Worm (Caenorhabditis elegans) whole organism, L4/young adult: ENCODE data around the gene eral-1.

Source experiments
- W03F9.2 ChIP-seq: fragments of 150-350 bp; optimal IDR thresholded peaks from 2 replicates; lab custom pipeline; 2014; ENCODE audit warnings: missing biosample characterization, missing genetic modification characterization
- dao-5 ChIP-seq: sonication (generic microtip); optimal IDR thresholded peaks from 2 replicates; lab custom pipeline; 2016; ENCODE audit warnings: missing genotype, missing genetic modification characterization, moderate library complexity, missing compliant biosample characterization
- him-1 ChIP-seq: sonication (generic microtip); optimal IDR thresholded peaks from 2 replicates; lab custom pipeline; 2016; ENCODE audit warnings: missing genotype, missing genetic modification reagents, missing genetic modification characterization, missing compliant biosample characterization

The eral-1 gene

ce11 chrII:9557437-9558150 lies 32.0 kb downstream of the eral-1 start, which contains the start of gene zfp-2:
TSS of gene zfp-2 (plus strand) at chrII:9557650.
- no peak for TF ChIP-seq W03F9.2
- TF ChIP-seq dao-5 (tag; lab: Kevin White, UChicago), result no peak
- no peak for TF ChIP-seq him-1

ce11 chrII:9556582-9556981 lies 33.0 kb downstream of the eral-1 start:
- TF ChIP-seq dao-5 (tag; lab: Kevin White, UChicago) (no peak), W03F9.2 (no peak), him-1 (no peak)

- TF ChIP-seq dao-5 (tag; lab: Kevin White, UChicago) (no peak), W03F9.2 (no peak), him-1 (no peak)
Observed at ce11 chrII:9554925-9555553, 34.5 kb downstream of the eral-1 start, which contains the start of gene F35H8.2. TSS of gene F35H8.2 (plus strand) at chrII:9555503.

ce11 chrII:9553179-9553578 lies 36.4 kb downstream of the eral-1 start, which contains the start of gene F35H8.1:
TSS of gene F35H8.1 (minus strand) at chrII:9553279.
- TF ChIP-seq W03F9.2, result no peak
- no peak for TF ChIP-seq dao-5 (tag; lab: Kevin White, UChicago)
- no peak for TF ChIP-seq him-1

- no peak for TF ChIP-seq W03F9.2
- no peak for TF ChIP-seq dao-5 (tag; lab: Kevin White, UChicago)
- no peak for TF ChIP-seq him-1
Observed at ce11 chrII:9551536-9551935, 38.0 kb downstream of the eral-1 start, which contains the start of gene F35H8.12. TSS of gene F35H8.12 (plus strand) at chrII:9551836.

- TF ChIP-seq him-1 (no peak), dao-5 (tag; lab: Kevin White, UChicago) (no peak), W03F9.2 (no peak)
Observed at ce11 chrII:9550718-9551117, 38.8 kb downstream of the eral-1 start, which contains the start of gene sra-6. TSS of gene sra-6 (minus strand) at chrII:9550818.

ce11 chrII:9544386-9544785 lies 45.2 kb downstream of the eral-1 start, which contains the start of gene sra-7:
TSS of gene sra-7 (plus strand) at chrII:9544686.
- TF ChIP-seq W03F9.2, result no peak
- no peak for TF ChIP-seq dao-5 (tag; lab: Kevin White, UChicago)
- no peak for TF ChIP-seq him-1

- TF ChIP-seq him-1, result no peak
- no peak for TF ChIP-seq dao-5 (tag; lab: Kevin White, UChicago)
- no peak for TF ChIP-seq W03F9.2
Observed at ce11 chrII:9542785-9543184, 46.8 kb downstream of the eral-1 start, which contains the start of gene sra-4. TSS of gene sra-4 (minus strand) at chrII:9542885.

ce11 chrII:9540723-9541122 lies 48.8 kb downstream of the eral-1 start, which contains the start of gene sra-3:
TSS of gene sra-3 (minus strand) at chrII:9540823.
- TF ChIP-seq him-1 (no peak), dao-5 (tag; lab: Kevin White, UChicago) (no peak), W03F9.2 (no peak)
